Fruit fly (Drosophila melanogaster) whole organism, prepupa: ENCODE measurements around the gene CG33689.

ENCODE experiments used
- Blimp-1 ChIP-seq: fragments of 200-800 bp; sonication (Bioruptor generic); optimal IDR thresholded peaks from 3 replicates; lab custom pipeline; 2017; ENCODE audit warnings: missing biosample characterization, missing genetic modification characterization, mild to moderate bottlenecking, moderate library complexity, missing genetic modification reagents
- CG16779 ChIP-seq: fragments of 200-800 bp; sonication (Bioruptor generic); optimal IDR thresholded peaks from 3 replicates; lab custom pipeline; 2017; ENCODE audit warnings: missing biosample characterization, mild to moderate bottlenecking, missing genetic modification characterization
- CG7368 ChIP-seq: fragments of 200-800 bp; sonication (Bioruptor generic); optimal IDR thresholded peaks from 3 replicates; lab custom pipeline; 2016; ENCODE audit warnings: missing biosample characterization, missing genetic modification characterization
- CG8119 ChIP-seq: fragments of 200-800 bp; sonication (Bioruptor generic); IDR thresholded peaks from 3 replicates; pipeline ENCODE4 v1.3.6; 2022; ENCODE audit warnings: missing biosample characterization, missing genetic modification characterization
- Eip93F ChIP-seq: fragments of 200-800 bp; sonication (Bioruptor generic); optimal IDR thresholded peaks from 2 replicates; lab custom pipeline; 2016; ENCODE audit warnings: missing biosample characterization, mild to moderate bottlenecking, missing genetic modification characterization
- Gug ChIP-seq: fragments of 200-800 bp; sonication (Bioruptor generic); IDR thresholded peaks from 2 replicates; pipeline ENCODE4 v1.3.6; 2022; ENCODE audit warnings: missing biosample characterization, missing genetic modification characterization
- Hr39 ChIP-seq: fragments of 200-800 bp; sonication (Bioruptor generic); optimal IDR thresholded peaks from 2 replicates; lab custom pipeline; 2016; ENCODE audit warnings: missing biosample characterization, missing genetic modification characterization
- OdsH ChIP-seq: fragments of 200-800 bp; sonication (Bioruptor generic); optimal IDR thresholded peaks from 3 replicates; lab custom pipeline; 2016; ENCODE audit warnings: missing biosample characterization, missing genetic modification characterization
- Sox15 ChIP-seq: fragments of 200-800 bp; sonication (Bioruptor generic); optimal IDR thresholded peaks from 3 replicates; lab custom pipeline; 2016; ENCODE audit warnings: missing biosample characterization, missing genetic modification characterization
- net ChIP-seq: fragments of 200-800 bp; sonication (Bioruptor generic); optimal IDR thresholded peaks from 3 replicates; lab custom pipeline; 2016; ENCODE audit warnings: missing biosample characterization, missing genetic modification characterization

DNA sequence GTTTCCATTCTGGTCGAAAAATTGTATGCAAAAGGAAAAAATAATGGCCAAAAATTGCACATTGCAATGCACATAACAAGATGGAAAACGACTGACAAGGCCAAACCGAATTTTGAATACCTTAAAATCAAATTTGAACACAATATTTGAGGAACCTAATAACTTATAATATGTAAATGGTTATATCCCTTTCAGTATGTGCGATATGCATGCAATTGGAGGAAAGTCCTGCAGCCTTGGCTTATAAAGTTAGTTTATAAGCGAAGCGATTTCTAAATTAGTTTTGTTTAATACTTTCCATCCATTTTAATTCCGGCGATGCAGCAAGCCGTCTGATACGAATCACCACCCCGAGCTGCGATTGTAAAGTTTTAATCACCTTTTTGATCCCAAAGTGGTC lies 25.1 kb downstream of the CG33689 start:
- TF ChIP-seq Eip93F (GFP tag; lab: Kevin White, UChicago) (no peak), Sox15 (GFP tag; lab: Kevin White, UChicago) (no peak), CG8119 (GFP tag; lab: Robert Waterston, UW) (no peak), CG7368 (GFP tag; lab: Kevin White, UChicago) (no peak), Blimp-1 (GFP tag; lab: Kevin White, UChicago) (no peak), CG16779 (tag; lab: Kevin White, UChicago) (no peak), net (no peak), Hr39 (no peak), Gug (no peak), OdsH (GFP tag; lab: Kevin White, UChicago) (no peak)
